Worm (Caenorhabditis elegans): Measurements from ENCODE around the gene T19D2.13.

The T19D2.13 gene

DNA sequence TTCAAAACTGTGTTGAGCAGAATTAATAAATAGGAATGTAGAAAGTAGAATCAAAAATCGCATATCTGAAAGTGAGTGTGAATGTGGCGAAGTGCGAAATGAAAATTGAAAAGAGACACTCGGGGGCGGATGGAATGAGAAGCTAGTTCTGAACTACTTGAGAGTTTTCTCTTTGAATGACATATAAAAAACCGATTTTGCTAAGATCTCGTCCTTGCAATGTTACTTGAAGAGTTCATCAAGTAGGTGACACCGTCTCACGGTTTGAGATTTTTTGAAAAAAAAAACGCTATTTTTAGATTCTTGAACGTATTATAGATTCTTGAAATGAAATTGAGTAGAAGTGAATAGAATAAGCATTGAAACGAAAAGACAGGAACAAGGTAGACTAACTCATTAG lies 24.2 kb upstream of the T19D2.13 start, which contains the start of gene C16B8.2:
C16B8.2 (minus strand) TSS at position 101 of the 400 bp plus-strand sequence.
- TF ChIP-seq him-1 (tag; optimal IDR thresholded peaks at IDR 0.05) (no peak), dao-5 (tag; optimal IDR thresholded peaks at IDR 0.05) (no peak), W03F9.2 (tag; optimal IDR thresholded peaks at IDR 0.05) (no peak)

DNA sequence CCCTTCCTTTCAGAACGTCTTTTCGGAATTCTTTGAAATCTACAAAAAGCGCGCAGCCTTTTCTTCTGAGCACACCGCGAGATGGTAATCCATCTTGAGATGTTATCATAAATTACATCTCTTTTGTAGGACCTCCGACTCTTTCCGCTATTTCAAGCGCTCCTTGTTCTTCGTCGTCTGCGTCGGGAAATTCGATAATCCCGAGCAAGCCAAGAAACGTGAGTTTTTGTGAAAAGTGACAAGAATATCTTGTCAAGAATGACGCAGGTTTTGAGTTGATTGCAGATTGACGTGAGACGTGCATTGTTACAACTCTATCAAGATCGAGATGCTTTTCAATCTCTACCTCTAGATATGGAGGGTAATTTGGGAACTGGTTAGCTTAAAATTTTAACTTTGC lies 18.2 kb upstream of the T19D2.13 start:
- TF ChIP-seq him-1 (tag; optimal IDR thresholded peaks at IDR 0.05) (no peak), W03F9.2 (tag; optimal IDR thresholded peaks at IDR 0.05) (no peak), dao-5 (tag; optimal IDR thresholded peaks at IDR 0.05) (no peak)

DNA sequence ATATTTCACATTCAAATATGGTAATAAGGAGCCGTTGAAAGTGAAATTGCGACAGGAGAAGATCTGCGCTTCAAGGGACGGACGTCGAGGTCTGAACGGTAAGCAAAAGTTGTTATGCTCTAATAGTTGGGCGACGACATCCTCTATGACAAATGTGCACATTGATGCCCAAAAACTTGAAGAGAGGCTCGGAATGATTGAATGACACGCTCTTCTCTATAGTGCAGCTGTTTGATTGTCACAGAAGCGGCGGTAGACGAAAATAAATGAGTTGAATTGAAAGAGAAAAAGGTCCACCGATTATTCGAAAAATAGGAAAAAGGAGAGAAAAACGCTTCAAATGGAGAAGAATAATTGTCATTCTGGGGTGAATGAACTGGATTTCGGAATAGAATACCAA lies 17.1 kb upstream of the T19D2.13 start:
- TF ChIP-seq dao-5 (tag; optimal IDR thresholded peaks at IDR 0.05) (no peak), him-1 (tag; optimal IDR thresholded peaks at IDR 0.05) (no peak)

DNA sequence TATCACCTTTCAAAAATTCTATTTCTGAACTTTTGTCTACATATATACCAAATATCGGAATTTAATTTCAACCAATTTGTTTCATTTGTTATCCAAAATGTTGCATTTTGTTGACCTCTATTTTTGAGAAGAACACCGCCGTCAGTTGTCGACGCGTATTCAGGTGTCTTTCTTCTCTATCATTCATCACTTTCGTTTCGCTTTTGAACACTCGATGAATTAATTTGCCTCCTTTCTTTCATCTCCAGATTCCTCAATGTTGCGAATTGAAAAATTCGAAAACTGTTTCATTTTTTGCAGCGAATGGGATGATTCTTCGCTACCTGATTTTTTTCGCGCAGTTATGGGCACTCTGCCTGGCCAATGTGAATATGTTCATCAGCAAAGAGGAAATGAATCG lies 16.1 kb upstream of the T19D2.13 start, which contains the start of gene lin-18:
lin-18 (plus strand) TSS at position 301 of the 400 bp plus-strand sequence.
- TF ChIP-seq W03F9.2 (tag; optimal IDR thresholded peaks at IDR 0.05) = no peak
- TF ChIP-seq dao-5 (tag; optimal IDR thresholded peaks at IDR 0.05) = no peak
- TF ChIP-seq him-1 (tag; optimal IDR thresholded peaks at IDR 0.05) = no peak

DNA sequence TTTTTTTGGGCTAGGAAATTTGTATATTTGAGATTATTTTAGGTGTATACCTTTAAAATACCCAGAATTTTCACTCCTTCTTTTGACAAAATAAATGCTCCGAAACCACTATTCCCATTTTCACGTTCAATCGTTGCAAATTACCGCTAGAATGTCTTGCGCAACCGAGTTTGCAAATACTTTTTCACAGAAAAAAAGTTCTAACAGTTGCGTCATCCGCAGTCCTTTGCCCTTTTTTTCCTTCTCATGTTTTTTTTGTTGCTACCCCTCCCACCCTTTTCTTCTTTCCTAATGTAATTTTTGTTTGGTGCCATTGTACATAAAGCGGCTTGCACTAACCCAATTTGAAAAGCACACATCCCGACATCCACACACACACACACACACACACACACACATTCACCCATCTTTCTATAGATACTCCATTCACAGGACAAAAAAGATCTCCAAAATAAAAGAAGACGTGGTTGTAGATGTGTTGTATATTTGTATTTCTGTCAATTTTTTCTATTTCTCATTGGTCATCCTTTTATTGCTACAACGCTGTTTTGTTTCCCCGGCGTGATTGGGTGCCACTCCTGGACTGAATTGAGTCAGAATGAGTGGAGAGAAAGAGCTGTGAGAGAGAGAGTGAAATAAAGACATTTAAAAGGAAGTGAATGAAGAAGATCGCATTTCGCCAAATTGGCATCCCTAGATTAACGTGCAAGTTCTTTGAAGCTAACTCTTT lies 15.5 kb upstream of the T19D2.13 start:
- no peak for TF ChIP-seq W03F9.2 (tag; optimal IDR thresholded peaks at IDR 0.05)
- no peak for TF ChIP-seq dao-5 (tag; optimal IDR thresholded peaks at IDR 0.05)
- TF ChIP-seq him-1 (tag; optimal IDR thresholded peaks at IDR 0.05) = no peak

DNA sequence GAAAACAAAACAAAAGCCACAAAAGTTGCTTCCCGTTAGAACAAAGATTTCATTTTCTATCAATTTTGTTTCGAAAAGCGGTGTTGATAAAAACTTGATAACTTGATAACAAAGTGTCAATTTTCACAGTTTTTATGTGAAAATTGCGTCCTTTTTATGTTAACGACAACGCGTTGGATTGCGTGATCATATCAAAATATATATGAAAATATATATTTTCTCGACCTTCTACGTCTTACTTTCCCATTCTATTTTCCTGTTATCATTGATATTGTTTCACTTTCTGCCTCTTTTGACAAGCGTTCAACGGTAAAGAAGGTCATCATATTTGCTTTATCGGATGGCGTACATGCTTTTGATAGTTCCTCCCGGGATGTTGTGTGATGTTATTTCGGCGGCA lies 10.6 kb upstream of the T19D2.13 start:
- TF ChIP-seq dao-5 (tag; optimal IDR thresholded peaks at IDR 0.05) (no peak), him-1 (tag; optimal IDR thresholded peaks at IDR 0.05) (no peak), W03F9.2 (tag; optimal IDR thresholded peaks at IDR 0.05) (no peak)

ce11 chrX:3949763-3950162 lies 7.6 kb upstream of the T19D2.13 start:
- no peak for TF ChIP-seq W03F9.2 (tag; optimal IDR thresholded peaks at IDR 0.05)
- no peak for TF ChIP-seq dao-5 (tag; optimal IDR thresholded peaks at IDR 0.05)
- TF ChIP-seq him-1 (tag; optimal IDR thresholded peaks at IDR 0.05) = no peak

- TF ChIP-seq dao-5 (tag; optimal IDR thresholded peaks at IDR 0.05) = no peak
- TF ChIP-seq W03F9.2 (tag; optimal IDR thresholded peaks at IDR 0.05) = no peak
- TF ChIP-seq him-1 (tag; optimal IDR thresholded peaks at IDR 0.05) = no peak
Observed at ce11 chrX:3949026-3949425, 6.9 kb upstream of the T19D2.13 start.

DNA sequence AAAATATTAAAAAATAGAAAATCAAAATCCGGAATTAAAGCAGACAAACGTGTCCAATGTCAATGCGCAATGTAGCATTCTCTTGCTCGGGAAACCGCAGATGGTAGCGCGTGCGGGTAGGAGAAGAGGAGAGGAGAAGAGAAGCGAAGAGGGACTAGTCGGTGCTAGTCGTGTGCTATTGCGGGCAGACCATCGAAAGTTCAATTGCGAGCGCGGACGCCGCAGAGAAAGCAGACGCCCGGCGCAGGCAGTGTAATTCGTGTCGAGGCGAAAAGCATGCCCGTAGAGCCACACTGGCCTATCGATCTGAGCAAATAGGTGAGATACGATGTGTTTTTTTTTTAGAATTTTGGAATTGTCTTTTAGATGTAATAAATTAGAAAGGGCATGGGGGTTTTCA lies 3.5 kb upstream of the T19D2.13 start:
- TF ChIP-seq W03F9.2 (tag; optimal IDR thresholded peaks at IDR 0.05) (no peak), him-1 (tag; optimal IDR thresholded peaks at IDR 0.05) (peak; percentile 28)

ce11 chrX:3944961-3945587 lies 2.9 kb upstream of the T19D2.13 start:
- no peak for TF ChIP-seq W03F9.2 (tag; optimal IDR thresholded peaks at IDR 0.05)
- no peak for TF ChIP-seq him-1 (tag; optimal IDR thresholded peaks at IDR 0.05)
- no peak for TF ChIP-seq dao-5 (tag; optimal IDR thresholded peaks at IDR 0.05)

DNA sequence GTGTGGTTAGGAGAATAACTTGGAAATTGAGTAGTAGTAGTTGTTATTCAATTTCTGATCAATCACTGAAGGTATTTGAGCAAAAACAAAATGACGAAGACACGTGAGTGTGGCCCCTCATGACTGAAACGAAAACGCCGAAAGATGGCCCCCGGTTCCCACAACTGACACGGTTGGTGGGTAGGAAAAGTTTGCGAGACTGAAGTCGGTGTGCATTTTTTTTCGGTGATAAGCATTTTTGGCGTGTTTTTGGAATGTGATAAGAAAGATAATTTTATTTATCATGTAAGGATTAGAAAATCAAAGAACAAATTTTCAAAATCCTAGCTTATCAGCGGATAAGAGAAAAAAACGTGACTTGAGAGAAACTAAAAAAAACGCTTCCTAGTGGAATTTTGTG lies 1.9 kb upstream of the T19D2.13 start:
- no peak for TF ChIP-seq W03F9.2 (tag; optimal IDR thresholded peaks at IDR 0.05)
- no peak for TF ChIP-seq dao-5 (tag; optimal IDR thresholded peaks at IDR 0.05)
- TF ChIP-seq him-1 (tag; optimal IDR thresholded peaks at IDR 0.05) = no peak

ce11 chrX:3943213-3943612 lies 1.0 kb upstream of the T19D2.13 start, which contains the start of gene ptp-4A2:
Gene ptp-4A2 (minus strand): TSS chrX:3943313.
- TF ChIP-seq W03F9.2 (tag; optimal IDR thresholded peaks at IDR 0.05) (no peak), him-1 (tag; optimal IDR thresholded peaks at IDR 0.05) (no peak), dao-5 (tag; optimal IDR thresholded peaks at IDR 0.05) (no peak)

DNA sequence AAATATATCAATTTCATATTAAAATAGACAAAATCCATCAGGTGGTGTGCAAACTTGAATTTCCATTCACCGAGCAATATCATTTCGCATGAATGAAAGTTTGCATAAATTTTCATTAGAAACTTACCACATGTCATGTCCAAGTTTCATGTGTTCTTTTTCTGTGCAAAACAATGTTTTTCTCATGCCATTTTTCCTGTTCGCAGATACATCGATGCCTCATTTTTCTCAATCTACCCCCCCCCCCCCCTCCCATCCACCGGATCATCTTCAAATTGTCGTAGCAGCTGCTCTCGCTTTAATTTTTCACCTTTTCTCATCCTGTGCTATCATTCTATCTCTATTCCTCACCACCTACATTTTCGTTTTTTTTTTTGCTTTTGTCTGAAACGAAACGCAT lies 3.2 kb downstream of the T19D2.13 start, which contains the start of gene T19D2.3:
T19D2.3 (plus strand) TSS at position 301 of the 400 bp plus-strand sequence.
- no peak for TF ChIP-seq W03F9.2 (tag; optimal IDR thresholded peaks at IDR 0.05)
- no peak for TF ChIP-seq dao-5 (tag; optimal IDR thresholded peaks at IDR 0.05)
- TF ChIP-seq him-1 (tag; optimal IDR thresholded peaks at IDR 0.05) = no peak

DNA sequence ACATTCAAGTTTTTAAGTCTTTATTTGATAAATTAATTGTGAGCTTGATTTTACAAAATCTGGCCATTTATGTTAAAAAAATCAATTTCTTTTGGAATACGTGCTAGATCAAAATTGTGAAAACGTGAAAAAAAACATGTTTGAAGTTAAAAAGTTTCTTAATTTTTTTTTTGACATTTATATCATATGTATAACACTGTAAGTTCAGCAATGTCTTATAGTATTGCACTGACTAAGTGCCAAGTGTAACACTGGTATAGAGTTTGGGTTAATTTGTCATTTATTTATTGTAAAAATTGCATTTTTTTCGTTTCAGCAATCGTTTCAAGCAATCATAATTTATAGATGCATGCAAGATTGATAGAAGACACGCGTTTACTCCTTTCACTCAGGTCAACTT lies 4.3 kb downstream of the T19D2.13 start:
- no peak for TF ChIP-seq W03F9.2 (tag; optimal IDR thresholded peaks at IDR 0.05)
- TF ChIP-seq him-1 (tag; optimal IDR thresholded peaks at IDR 0.05) = no peak
- TF ChIP-seq dao-5 (tag; optimal IDR thresholded peaks at IDR 0.05) = no peak
